Worm (Caenorhabditis elegans) whole organism, L1 larva: ENCODE data around the gene C14C10.10.
A peak's percentile ranks its signal among the peaks of the same experiment; 100 is the strongest.

Source experiments
- C04F5.9 ChIP-seq: sonication (generic microtip); optimal IDR thresholded peaks from 2 replicates; lab custom pipeline; 2016; ENCODE audit warnings: missing genetic modification characterization, missing compliant biosample characterization
- blmp-1 ChIP-seq: fragments of 150-350 bp; optimal IDR thresholded peaks from 2 replicates; lab custom pipeline; 2014; ENCODE audit warnings: missing biosample characterization, missing genetic modification characterization
- ceh-63 ChIP-seq: fragments of 200-800 bp; sonication (Bioruptor generic); optimal IDR thresholded peaks from 2 replicates; lab custom pipeline; 2018; ENCODE audit warnings: mild to moderate bottlenecking, missing genetic modification characterization, missing compliant biosample characterization
- ceh-8 ChIP-seq: fragments of 200-800 bp; sonication (Bioruptor generic); optimal IDR thresholded peaks from 2 replicates; lab custom pipeline; 2018; ENCODE audit warnings: mild to moderate bottlenecking, missing genetic modification characterization, moderate library complexity, missing compliant biosample characterization
- ceh-88 ChIP-seq: fragments of 200-800 bp; sonication (Bioruptor generic); IDR thresholded peaks from 2 replicates; pipeline ENCODE4 v1.3.6; 2022; ENCODE audit warnings: missing genetic modification characterization, missing compliant biosample characterization
- ceh-90 ChIP-seq: sonication (generic microtip); optimal IDR thresholded peaks from 2 replicates; lab custom pipeline; 2016; ENCODE audit warnings: missing genetic modification characterization, missing compliant biosample characterization
- elt-2 ChIP-seq: sonication (generic microtip); optimal IDR thresholded peaks from 2 replicates; lab custom pipeline; 2016; ENCODE audit warnings: missing genetic modification characterization, mild to moderate bottlenecking, inconsistent platforms, missing compliant biosample characterization, missing genetic modification reagents
- fkh-4 ChIP-seq: sonication (generic microtip); optimal IDR thresholded peaks from 2 replicates; lab custom pipeline; 2016; ENCODE audit warnings: missing compliant biosample characterization, missing genetic modification characterization, borderline replicate concordance
- fkh-8 ChIP-seq: sonication (generic microtip); optimal IDR thresholded peaks from 2 replicates; lab custom pipeline; 2016; ENCODE audit warnings: mild to moderate bottlenecking, missing genetic modification characterization, missing compliant biosample characterization
- hlh-17 ChIP-seq: fragments of 200-800 bp; sonication (Bioruptor generic); optimal IDR thresholded peaks from 2 replicates; lab custom pipeline; 2018; ENCODE audit warnings: missing genetic modification characterization, mild to moderate bottlenecking, missing compliant biosample characterization, moderate library complexity, borderline replicate concordance
- irx-1 ChIP-seq: sonication (generic microtip); optimal IDR thresholded peaks from 2 replicates; lab custom pipeline; 2016; ENCODE audit warnings: missing genetic modification characterization, missing compliant biosample characterization
- isw-1 ChIP-seq: fragments of 200-800 bp; sonication (Bioruptor generic); IDR thresholded peaks from 2 replicates; pipeline ENCODE4 v1.3.6; 2022; ENCODE audit warnings: missing genetic modification characterization, missing compliant biosample characterization
- lin-15B ChIP-seq: fragments of 150-350 bp; sonication (generic microtip); optimal IDR thresholded peaks from 3 replicates; lab custom pipeline; 2014; ENCODE audit warnings: missing biosample characterization, missing genetic modification characterization
- lin-35 ChIP-seq, 2 experiments: fragments of 150-350 bp; optimal IDR thresholded peaks; 2 replicates each; lab custom pipeline; 2014; ENCODE audit warnings: missing biosample characterization in 2 of 2, missing genetic modification characterization in 2 of 2, missing genetic modification reagents in 2 of 2
- lsy-2 ChIP-seq, 2 experiments: fragments of 150-350 bp; optimal IDR thresholded peaks; 2 replicates each; lab custom pipeline; 2014; ENCODE audit warnings: missing biosample characterization in 2 of 2, missing genetic modification characterization in 2 of 2
- mep-1 ChIP-seq: fragments of 150-350 bp; optimal IDR thresholded peaks from 2 replicates; lab custom pipeline; 2014; ENCODE audit warnings: missing biosample characterization, missing genetic modification characterization
- nhr-11 ChIP-seq: fragments of 150-350 bp; optimal IDR thresholded peaks from 2 replicates; lab custom pipeline; 2014; ENCODE audit warnings: missing biosample characterization, missing genetic modification characterization
- nhr-19 ChIP-seq: fragments of 200-800 bp; sonication (Bioruptor generic); conservative IDR thresholded peaks from 2 replicates; pipeline ENCODE4 v1.3.6; 2022; ENCODE audit warnings: missing genetic modification characterization, missing compliant biosample characterization
- nhr-20 ChIP-seq: sonication (generic microtip); optimal IDR thresholded peaks from 2 replicates; lab custom pipeline; 2016; ENCODE audit warnings: mild to moderate bottlenecking, missing genetic modification characterization, missing compliant biosample characterization
- nhr-28 ChIP-seq: fragments of 150-350 bp; optimal IDR thresholded peaks from 2 replicates; lab custom pipeline; 2014; ENCODE audit warnings: missing biosample characterization, missing genetic modification characterization
- nhr-84 ChIP-seq: sonication (generic microtip); optimal IDR thresholded peaks from 2 replicates; lab custom pipeline; 2017; ENCODE audit warnings: missing biosample characterization, missing genetic modification characterization
- nhr-90 ChIP-seq: sonication (generic microtip); optimal IDR thresholded peaks from 2 replicates; lab custom pipeline; 2016; ENCODE audit warnings: mild to moderate bottlenecking, missing genetic modification characterization, missing compliant biosample characterization; ENCODE audit not compliant: poor library complexity
- pax-3 ChIP-seq: fragments of 200-800 bp; sonication (Bioruptor generic); optimal IDR thresholded peaks from 2 replicates; lab custom pipeline; 2018; ENCODE audit warnings: mild to moderate bottlenecking, missing genetic modification characterization, moderate library complexity, missing compliant biosample characterization
- snpc-4 ChIP-seq: fragments of 150-350 bp; optimal IDR thresholded peaks from 2 replicates; lab custom pipeline; 2014; ENCODE audit warnings: missing biosample characterization, missing genetic modification characterization
- sptf-1 ChIP-seq: fragments of 150-350 bp; optimal IDR thresholded peaks from 2 replicates; lab custom pipeline; 2014; ENCODE audit warnings: missing biosample characterization, missing genetic modification characterization
- swsn-7 ChIP-seq: sonication (generic microtip); optimal IDR thresholded peaks from 2 replicates; lab custom pipeline; 2016; ENCODE audit warnings: missing genetic modification characterization, missing compliant biosample characterization
- unc-130 ChIP-seq: fragments of 150-350 bp; optimal IDR thresholded peaks from 2 replicates; lab custom pipeline; 2017; ENCODE audit warnings: missing biosample characterization, missing genetic modification characterization, inconsistent platforms
- ztf-11 ChIP-seq, 2 experiments: sonication (generic microtip); optimal IDR thresholded peaks; 2 replicates each; lab custom pipeline; 2016 to 2017; ENCODE audit warnings: missing genetic modification characterization in 2 of 2, missing biosample characterization in 1 of 2, missing compliant biosample characterization in 1 of 2
- ztf-4 ChIP-seq: fragments of 150-350 bp; optimal IDR thresholded peaks from 2 replicates; lab custom pipeline; 2014; ENCODE audit warnings: missing biosample characterization, missing genetic modification characterization

Gene C14C10.10

ce11 chrV:12632048-12632447, 33.1 kb upstream of the C14C10.10 start, which contains the start of gene srx-113:
Gene srx-113 (minus strand): TSS chrV:12632148.
- TF ChIP-seq pax-3 (tag; lab: Kevin White, UChicago) (peak; percentile 14), C04F5.9 (no peak)
- TF ChIP-seq, all 84 proteins: peak for 1

ce11 chrV:12629743-12630142, 30.8 kb upstream of the C14C10.10 start, which contains the start of gene F56H9.6:
Gene F56H9.6 (minus strand): TSS chrV:12629843.
- TF ChIP-seq lin-35 (GFP tag; optimal IDR thresholded peaks at IDR 0.05; lab: Kevin White, UChicago) (no peak), ceh-63 (GFP tag; lab: Kevin White, UChicago) (no peak), blmp-1 (peak; percentile 31), fkh-4 (tag; lab: Kevin White, UChicago) (no peak)

DNA sequence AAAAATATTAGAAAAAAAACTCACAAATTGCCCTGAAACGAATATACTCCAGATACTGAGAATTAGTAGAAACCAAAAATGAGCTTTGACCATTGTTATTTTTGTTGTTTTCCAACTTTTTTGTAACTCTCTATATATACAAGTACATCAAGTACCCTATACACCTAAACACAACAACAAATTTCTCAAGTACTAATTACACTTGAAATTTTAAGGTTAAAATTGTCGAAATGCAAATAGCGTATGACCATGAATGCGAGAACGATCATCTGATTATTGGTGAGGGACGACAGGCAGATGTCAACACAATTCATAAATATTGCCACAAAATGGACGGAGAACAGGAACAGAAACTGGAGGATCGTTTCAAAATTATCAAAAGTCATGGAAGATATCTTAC, 25.4 kb upstream of the C14C10.10 start, which contains the start of gene F56H9.9:
TSS of gene F56H9.9 (minus strand) at position 101 of the 400 bp plus-strand sequence.
- TF ChIP-seq ztf-4 (tag; lab: Kevin White, UChicago) (no peak), nhr-19 (GFP tag; lab: Robert Waterston, UW) (no peak), mep-1 (tag; lab: Kevin White, UChicago) (no peak), ceh-88 (GFP tag; lab: Robert Waterston, UW) (no peak), lin-35 (GFP tag; optimal IDR thresholded peaks at IDR 0.05; lab: Kevin White, UChicago) (no peak), hlh-17 (GFP tag; lab: Kevin White, UChicago) (no peak), sptf-1 (tag; lab: Kevin White, UChicago) (no peak), snpc-4 (tag; lab: Kevin White, UChicago) (no peak), isw-1 (GFP tag; lab: Robert Waterston, UW) (no peak), nhr-28 (tag; lab: Kevin White, UChicago) (no peak), nhr-84 (no peak), nhr-20 (tag; lab: Kevin White, UChicago) (no peak), lsy-2 (tag; optimal IDR thresholded peaks at IDR 0.05; lab: Kevin White, UChicago) (no peak), swsn-7 (no peak), unc-130 (tag; lab: Kevin White, UChicago) (no peak), elt-2 (tag; lab: Kevin White, UChicago) (no peak), irx-1 (tag; lab: Kevin White, UChicago) (no peak), ceh-8 (GFP tag; lab: Kevin White, UChicago) (no peak), lin-15B (tag; lab: Kevin White, UChicago) (no peak)

DNA sequence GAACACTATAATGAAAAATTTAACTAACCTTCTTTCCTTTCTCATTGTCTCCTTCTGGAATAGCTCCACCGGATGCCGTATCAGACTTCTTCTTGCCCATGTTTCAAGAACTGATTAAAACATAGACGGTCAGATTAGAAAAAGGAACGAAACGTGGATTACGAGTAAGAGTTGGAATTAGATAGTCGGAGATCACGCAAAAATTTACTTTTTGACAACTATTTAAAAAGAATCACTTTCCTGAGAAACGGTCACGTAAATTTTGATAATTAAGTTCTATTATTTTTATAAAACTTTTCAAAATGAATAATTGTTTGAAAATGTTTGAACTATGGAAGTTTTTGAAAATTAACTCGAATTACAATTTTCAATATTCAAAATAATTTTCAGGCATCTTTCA, 13.2 kb upstream of the C14C10.10 start, which contains the start of gene cyc-2.2:
TSS of gene cyc-2.2 (minus strand) at position 101 of the 400 bp plus-strand sequence.
- TF ChIP-seq nhr-90 (tag; lab: Kevin White, UChicago) (no peak), elt-2 (tag; lab: Kevin White, UChicago) (no peak)

- TF ChIP-seq ztf-11 (tag; optimal IDR thresholded peaks at IDR 0.05; lab: Kevin White, UChicago) = no peak
Observed at ce11 chrV:12611029-12611428, 12.1 kb upstream of the C14C10.10 start, which contains the start of gene cubn-1. Gene cubn-1 (plus strand): TSS chrV:12611329.

- TF ChIP-seq fkh-8 (tag; lab: Kevin White, UChicago) (no peak), unc-130 (tag; lab: Kevin White, UChicago) (no peak), ceh-90 (tag; lab: Kevin White, UChicago) (no peak), nhr-11 (tag; lab: Kevin White, UChicago) (no peak), lin-15B (tag; lab: Kevin White, UChicago) (no peak), ceh-8 (GFP tag; lab: Kevin White, UChicago) (no peak)
- TF ChIP-seq, all 84 proteins: peak for 0
Observed at ce11 chrV:12609526-12609925, 10.6 kb upstream of the C14C10.10 start, which contains the start of gene ZC116.1. Gene ZC116.1 (plus strand): TSS chrV:12609826.
